Worm (Caenorhabditis elegans) whole organism, early embryonic: ENCODE results near the gene ckb-3.

Experiments
- ama-1 ChIP-seq: fragments of 150-350 bp; optimal IDR thresholded peaks from 2 replicates; lab custom pipeline; 2014
- tra-4 ChIP-seq: sonication (generic microtip); optimal IDR thresholded peaks from 2 replicates; lab custom pipeline; 2017; ENCODE audit warnings: missing genetic modification characterization, missing compliant biosample characterization

DNA sequence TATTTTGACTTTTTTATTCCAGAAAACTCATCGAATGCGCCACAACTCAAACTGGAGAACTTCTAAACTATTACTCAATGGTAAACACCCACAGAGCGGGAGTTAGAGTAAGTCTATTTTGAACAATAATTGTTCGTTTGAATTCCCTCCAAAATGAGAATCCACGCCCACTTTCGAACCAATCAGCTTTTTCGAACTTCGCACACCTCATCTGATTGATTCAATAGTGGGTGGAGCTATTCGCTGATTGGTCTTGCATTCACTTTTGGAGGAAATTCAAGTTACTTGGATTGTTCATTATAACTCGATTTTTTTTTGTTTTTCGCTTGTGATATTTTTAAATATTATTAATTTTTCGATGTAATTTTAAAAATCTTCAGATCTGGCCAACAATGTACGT is 25.2 kb downstream of the ckb-3 start:
- TF ChIP-seq ama-1 (lab: Kevin White, UChicago) (no peak), tra-4 (no peak)
